Fruit fly (Drosophila melanogaster) whole organism, prepupa: ENCODE results near the gene Wee1.

Experiments used
- CG10631 ChIP-seq: fragments of 200-800 bp; sonication (Bioruptor generic); optimal IDR thresholded peaks from 2 replicates; lab custom pipeline; 2016; ENCODE audit warnings: missing biosample characterization, missing genetic modification characterization
- CG10669 ChIP-seq: fragments of 200-800 bp; sonication (Bioruptor generic); optimal IDR thresholded peaks from 3 replicates; lab custom pipeline; 2018; ENCODE audit warnings: missing biosample characterization, mild to moderate bottlenecking, missing genetic modification characterization, moderate library complexity
- CG11762 ChIP-seq: fragments of 200-800 bp; sonication (Bioruptor generic); optimal IDR thresholded peaks from 3 replicates; lab custom pipeline; 2016; ENCODE audit warnings: missing biosample characterization, missing genetic modification characterization; ENCODE audit not compliant: insufficient read depth
- CG11902 ChIP-seq: fragments of 200-800 bp; sonication (Bioruptor generic); optimal IDR thresholded peaks from 3 replicates; lab custom pipeline; 2016; ENCODE audit warnings: missing biosample characterization, missing genetic modification characterization
- CG3032 ChIP-seq: fragments of 200-800 bp; optimal IDR thresholded peaks from 2 replicates; lab custom pipeline; 2019; ENCODE audit warnings: missing biosample characterization, mild to moderate bottlenecking, missing genetic modification characterization, moderate library complexity
- CG31627 ChIP-seq: fragments of 200-800 bp; sonication (Bioruptor generic); optimal IDR thresholded peaks from 3 replicates; lab custom pipeline; 2016; ENCODE audit warnings: missing biosample characterization, missing genetic modification characterization
- CG32006 ChIP-seq: fragments of 200-800 bp; sonication (Bioruptor generic); optimal IDR thresholded peaks from 3 replicates; lab custom pipeline; 2017; ENCODE audit warnings: missing biosample characterization, mild to moderate bottlenecking, missing genetic modification characterization
- CG34406 ChIP-seq: fragments of 200-800 bp; sonication (Bioruptor generic); optimal IDR thresholded peaks from 3 replicates; lab custom pipeline; 2016; ENCODE audit warnings: missing biosample characterization, missing genetic modification characterization
- CG3919 ChIP-seq: fragments of 200-800 bp; sonication (Bioruptor generic); optimal IDR thresholded peaks from 3 replicates; lab custom pipeline; 2016; ENCODE audit warnings: missing biosample characterization, missing genetic modification characterization
- CG4318 ChIP-seq: fragments of 200-800 bp; sonication (Bioruptor generic); optimal IDR thresholded peaks from 3 replicates; lab custom pipeline; 2017; ENCODE audit warnings: missing biosample characterization, mild to moderate bottlenecking, missing genetic modification characterization
- CG6163 ChIP-seq: fragments of 200-800 bp; sonication (Bioruptor generic); IDR thresholded peaks from 3 replicates; pipeline ENCODE4 v1.3.6; 2022; ENCODE audit warnings: missing biosample characterization, missing genetic modification characterization
- CG6792 ChIP-seq: fragments of 200-800 bp; sonication (Bioruptor generic); optimal IDR thresholded peaks from 3 replicates; lab custom pipeline; 2016; ENCODE audit warnings: missing biosample characterization, missing genetic modification characterization
- CG6808 ChIP-seq: fragments of 200-800 bp; sonication (Bioruptor generic); optimal IDR thresholded peaks from 3 replicates; lab custom pipeline; 2017; ENCODE audit warnings: missing biosample characterization, missing genetic modification characterization, mild to moderate bottlenecking, moderate library complexity, missing genetic modification reagents
- CG6854 ChIP-seq: fragments of 200-800 bp; sonication (Bioruptor generic); optimal IDR thresholded peaks from 2 replicates; lab custom pipeline; 2017; ENCODE audit warnings: missing biosample characterization, mild to moderate bottlenecking, missing genetic modification characterization
- CG7368 ChIP-seq: fragments of 200-800 bp; sonication (Bioruptor generic); optimal IDR thresholded peaks from 3 replicates; lab custom pipeline; 2016; ENCODE audit warnings: missing biosample characterization, missing genetic modification characterization
- CG8119 ChIP-seq: fragments of 200-800 bp; sonication (Bioruptor generic); IDR thresholded peaks from 3 replicates; pipeline ENCODE4 v1.3.6; 2022; ENCODE audit warnings: missing biosample characterization, missing genetic modification characterization
- CG8319 ChIP-seq: fragments of 200-800 bp; sonication (Bioruptor generic); optimal IDR thresholded peaks from 3 replicates; lab custom pipeline; 2016; ENCODE audit warnings: missing biosample characterization, missing genetic modification characterization
- CG9139 ChIP-seq: fragments of 200-800 bp; sonication (Bioruptor generic); optimal IDR thresholded peaks from 3 replicates; lab custom pipeline; 2017; ENCODE audit warnings: missing biosample characterization, mild to moderate bottlenecking, missing genetic modification characterization
- Eip75B ChIP-seq: fragments of 200-800 bp; sonication (Bioruptor generic); optimal IDR thresholded peaks from 3 replicates; lab custom pipeline; 2016; ENCODE audit warnings: missing biosample characterization, missing genetic modification characterization
- Eip78C ChIP-seq: fragments of 200-800 bp; sonication (Bioruptor generic); peaks from one replicate; lab custom pipeline; 2016; ENCODE audit warnings: missing biosample characterization, missing genetic modification characterization
- Ets21C ChIP-seq: fragments of 200-800 bp; sonication (Bioruptor generic); optimal IDR thresholded peaks from 3 replicates; lab custom pipeline; 2016; ENCODE audit warnings: missing biosample characterization, missing genetic modification characterization
- Hr38 ChIP-seq: sonication (Bioruptor generic); optimal IDR thresholded peaks from 2 replicates; lab custom pipeline; 2016; ENCODE audit warnings: missing biosample characterization, missing genetic modification characterization
- Hr39 ChIP-seq: fragments of 200-800 bp; sonication (Bioruptor generic); optimal IDR thresholded peaks from 2 replicates; lab custom pipeline; 2016; ENCODE audit warnings: missing biosample characterization, missing genetic modification characterization
- Met ChIP-seq: fragments of 200-800 bp; sonication (Bioruptor generic); optimal IDR thresholded peaks from 3 replicates; lab custom pipeline; 2016; ENCODE audit warnings: missing biosample characterization, missing genetic modification characterization
- OdsH ChIP-seq: fragments of 200-800 bp; sonication (Bioruptor generic); optimal IDR thresholded peaks from 3 replicates; lab custom pipeline; 2016; ENCODE audit warnings: missing biosample characterization, missing genetic modification characterization
- Sox102F ChIP-seq: fragments of 200-800 bp; sonication (Bioruptor generic); optimal IDR thresholded peaks from 2 replicates; lab custom pipeline; 2016; ENCODE audit warnings: missing biosample characterization, mild to moderate bottlenecking, missing genetic modification characterization
- Sox14 ChIP-seq: fragments of 200-800 bp; sonication (Bioruptor generic); optimal IDR thresholded peaks from 3 replicates; lab custom pipeline; 2016; ENCODE audit warnings: missing biosample characterization, missing genetic modification characterization
- Sox15 ChIP-seq: fragments of 200-800 bp; sonication (Bioruptor generic); optimal IDR thresholded peaks from 3 replicates; lab custom pipeline; 2016; ENCODE audit warnings: missing biosample characterization, missing genetic modification characterization
- achi ChIP-seq: fragments of 200-800 bp; sonication (Bioruptor generic); optimal IDR thresholded peaks from 3 replicates; lab custom pipeline; 2016; ENCODE audit warnings: missing biosample characterization, missing genetic modification characterization
- dac ChIP-seq: fragments of 200-800 bp; sonication (Bioruptor generic); optimal IDR thresholded peaks from 2 replicates; lab custom pipeline; 2017; ENCODE audit warnings: missing biosample characterization, mild to moderate bottlenecking, missing genetic modification characterization
- dsx ChIP-seq: fragments of 200-800 bp; optimal IDR thresholded peaks from 3 replicates; lab custom pipeline; 2019; ENCODE audit warnings: missing biosample characterization, mild to moderate bottlenecking, missing genetic modification characterization, moderate library complexity; ENCODE audit not compliant: poor library complexity, severe bottlenecking
- fd59A ChIP-seq: fragments of 200-800 bp; sonication (Bioruptor generic); optimal IDR thresholded peaks from 2 replicates; lab custom pipeline; 2017; ENCODE audit warnings: missing biosample characterization, mild to moderate bottlenecking, missing genetic modification characterization, missing genetic modification reagents
- fd85E ChIP-seq: fragments of 200-800 bp; sonication (Bioruptor generic); optimal IDR thresholded peaks from 3 replicates; lab custom pipeline; 2016; ENCODE audit warnings: missing biosample characterization, missing genetic modification characterization
- fkh ChIP-seq: fragments of 200-800 bp; sonication (Bioruptor generic); optimal IDR thresholded peaks from 3 replicates; lab custom pipeline; 2017; ENCODE audit warnings: missing biosample characterization, mild to moderate bottlenecking, missing genetic modification characterization, moderate library complexity
- lz ChIP-seq: fragments of 200-800 bp; sonication (Bioruptor generic); optimal IDR thresholded peaks from 3 replicates; lab custom pipeline; 2016; ENCODE audit warnings: missing biosample characterization, missing genetic modification characterization
- net ChIP-seq: fragments of 200-800 bp; sonication (Bioruptor generic); optimal IDR thresholded peaks from 3 replicates; lab custom pipeline; 2016; ENCODE audit warnings: missing biosample characterization, missing genetic modification characterization
- pdm3 ChIP-seq: fragments of 200-800 bp; sonication (Bioruptor generic); optimal IDR thresholded peaks from 3 replicates; lab custom pipeline; 2016; ENCODE audit warnings: missing biosample characterization, missing genetic modification characterization
- vri ChIP-seq: fragments of 200-800 bp; sonication (Bioruptor generic); optimal IDR thresholded peaks from 3 replicates; lab custom pipeline; 2016; ENCODE audit warnings: missing biosample characterization, mild to moderate bottlenecking, missing genetic modification characterization

Wee1 gene

DNA sequence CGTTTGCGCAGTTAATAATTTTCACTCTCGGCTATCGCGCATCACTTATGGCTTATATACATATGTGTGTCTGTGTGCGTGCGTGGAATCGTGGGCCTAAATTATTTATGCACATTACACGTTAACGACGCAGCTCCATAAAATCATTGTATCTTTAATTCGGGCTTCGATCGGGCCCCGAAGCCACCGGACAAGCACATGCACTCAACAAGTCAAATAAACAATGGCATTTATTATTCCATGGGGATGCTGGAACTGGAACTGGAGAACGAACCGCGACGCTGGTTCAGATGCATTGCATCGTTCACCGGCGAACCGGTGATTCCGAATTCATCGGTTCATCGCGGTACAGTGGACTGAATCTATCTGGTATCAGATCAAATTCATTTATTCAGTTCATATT is 34.6 kb upstream of the Wee1 start, which contains the start of gene ihog:
Gene ihog (minus strand): TSS at position 269 of the 403 bp plus-strand sequence.
- TF ChIP-seq Hr39 (GFP tag; lab: Kevin White, UChicago) (peak; percentile 9), fd59A (no peak), Sox14 (GFP tag; lab: Kevin White, UChicago) (peak; percentile 34), CG6163 (GFP tag; lab: Robert Waterston, UW) (0 out of 3 replicates have a peak, but pooled peaks have one; percentile 20), Eip78C (GFP tag; lab: Kevin White, UChicago) (peak; percentile 80), CG6854 (GFP tag; lab: Kevin White, UChicago) (no peak), CG31627 (GFP tag; lab: Kevin White, UChicago) (no peak)
- TF ChIP-seq, all 60 proteins: peak for 4

DNA sequence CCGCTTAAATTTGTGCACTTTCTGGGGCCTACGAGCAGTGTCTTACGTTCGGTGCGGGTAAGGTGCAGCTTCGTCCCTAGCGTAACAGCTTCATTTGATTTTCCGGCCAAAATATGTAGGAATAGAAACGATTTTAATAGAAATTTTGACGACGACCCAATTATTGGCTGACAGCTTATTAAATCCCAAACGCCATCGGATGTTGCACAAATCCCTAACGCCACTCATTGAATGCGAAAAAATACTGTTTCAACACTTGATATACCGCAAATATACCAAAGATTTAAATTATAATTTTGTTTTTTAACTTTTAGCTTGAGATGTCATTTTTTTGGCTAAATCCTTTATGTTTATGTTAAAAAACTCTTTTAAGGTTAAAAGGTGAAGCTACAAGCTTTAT is 31.1 kb upstream of the Wee1 start, which contains the start of gene Fgop2:
Gene Fgop2 (minus strand): TSS at position 202 of the 400 bp plus-strand sequence.
- TF ChIP-seq CG8119 (GFP tag; lab: Robert Waterston, UW): no peak
- TF ChIP-seq CG9139 (GFP tag; lab: Kevin White, UChicago): no peak
- TF ChIP-seq fd59A: no peak
- TF ChIP-seq vri: no peak
- TF ChIP-seq Sox14 (GFP tag; lab: Kevin White, UChicago): peak; percentile 40
- TF ChIP-seq achi: peak; percentile 64
- no peak for TF ChIP-seq CG10631 (GFP tag; lab: Kevin White, UChicago)
- no peak for TF ChIP-seq CG3032 (tag; lab: Kevin White, UChicago)

DNA sequence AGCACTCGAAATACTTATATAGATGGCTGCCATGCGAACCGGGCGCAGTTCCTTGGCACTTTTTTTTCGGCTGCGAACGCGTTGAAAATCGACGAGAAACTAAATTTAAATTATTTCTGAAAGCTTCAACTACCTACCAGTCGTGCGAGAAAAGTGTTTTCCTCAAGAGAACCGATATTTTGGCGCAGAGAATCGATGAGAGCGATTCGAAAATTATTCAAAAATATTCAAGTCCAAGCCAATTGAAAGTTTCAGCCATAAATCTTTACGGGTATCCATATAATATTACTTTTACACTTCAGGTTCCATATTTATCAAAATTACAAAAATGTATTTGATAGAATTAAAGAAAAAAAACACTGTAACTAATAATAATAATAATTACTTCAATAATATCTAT is 28.8 kb upstream of the Wee1 start, which contains the start of gene CG18304:
Gene CG18304 (minus strand): TSS at position 101 of the 400 bp plus-strand sequence.
- no peak for TF ChIP-seq Hr39 (GFP tag; lab: Kevin White, UChicago)
- TF ChIP-seq, all 60 proteins: peak for 0

DNA sequence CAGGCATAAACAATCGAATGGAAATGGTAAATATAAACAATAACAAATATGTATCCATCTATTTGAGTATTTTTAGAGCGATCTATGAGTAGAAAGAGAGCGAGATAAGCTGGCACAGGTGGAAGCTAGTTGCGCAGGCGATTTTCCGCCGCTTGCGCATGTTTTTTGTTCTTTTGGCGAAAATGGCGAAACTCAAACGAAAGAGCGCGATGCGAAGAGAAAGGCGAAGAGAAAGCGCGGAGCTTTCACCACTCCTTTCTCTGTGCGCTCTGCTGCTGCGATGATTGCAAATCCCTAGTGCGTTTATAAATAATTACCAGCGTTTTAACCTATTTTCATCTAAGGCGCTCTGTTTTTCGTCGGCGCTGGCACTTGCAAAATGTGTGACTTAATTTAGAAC is 27.8 kb upstream of the Wee1 start:
- no peak for TF ChIP-seq CG9139 (GFP tag; lab: Kevin White, UChicago)
- no peak for TF ChIP-seq CG4318 (GFP tag; lab: Kevin White, UChicago)
- TF ChIP-seq CG8119 (GFP tag; lab: Robert Waterston, UW): no peak
- TF ChIP-seq CG31627 (GFP tag; lab: Kevin White, UChicago): no peak
- no peak for TF ChIP-seq dsx (GFP tag; lab: Kevin White, UChicago)
- TF ChIP-seq lz: no peak
- TF ChIP-seq CG32006 (GFP tag; lab: Kevin White, UChicago): no peak
- no peak for TF ChIP-seq CG6854 (GFP tag; lab: Kevin White, UChicago)
- TF ChIP-seq Sox102F (GFP tag; lab: Kevin White, UChicago): no peak
- TF ChIP-seq Eip75B (GFP tag; lab: Kevin White, UChicago): no peak
- no peak for TF ChIP-seq CG34406 (GFP tag; lab: Kevin White, UChicago)
- TF ChIP-seq, all 60 proteins: peak for 0

DNA sequence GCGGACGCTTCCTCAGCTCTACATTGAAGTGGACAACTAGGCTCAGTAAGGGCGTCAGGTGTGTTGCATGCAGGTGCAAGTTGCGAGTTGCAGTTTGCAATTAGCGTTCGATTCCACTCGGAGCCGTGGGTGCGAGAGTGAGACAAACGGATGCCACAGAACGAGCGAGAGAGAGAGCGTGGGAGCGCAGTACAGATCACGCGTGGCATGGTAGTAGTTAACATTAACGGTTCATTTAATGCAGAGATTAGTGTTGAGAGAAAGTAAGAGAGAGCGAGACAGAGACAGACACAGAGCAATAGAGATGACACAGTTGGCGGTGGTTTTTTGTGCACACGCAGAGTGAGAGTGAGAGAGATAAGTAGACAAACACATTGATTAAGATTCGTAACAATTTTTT is 25.8 kb upstream of the Wee1 start:
- no peak for TF ChIP-seq Ets21C
- TF ChIP-seq vri: no peak
- no peak for TF ChIP-seq fkh (GFP tag; lab: Kevin White, UChicago)
- TF ChIP-seq CG6792: no peak
- TF ChIP-seq CG11902 (GFP tag; lab: Kevin White, UChicago): no peak
- TF ChIP-seq OdsH (GFP tag; lab: Kevin White, UChicago): no peak
- no peak for TF ChIP-seq pdm3 (GFP tag; lab: Kevin White, UChicago)
- TF ChIP-seq Hr38: no peak
- no peak for TF ChIP-seq dac (GFP tag; lab: Kevin White, UChicago)
- TF ChIP-seq CG6808 (GFP tag; lab: Kevin White, UChicago): no peak
- no peak for TF ChIP-seq Sox14 (GFP tag; lab: Kevin White, UChicago)
- no peak for TF ChIP-seq CG11762 (GFP tag; lab: Kevin White, UChicago)

DNA sequence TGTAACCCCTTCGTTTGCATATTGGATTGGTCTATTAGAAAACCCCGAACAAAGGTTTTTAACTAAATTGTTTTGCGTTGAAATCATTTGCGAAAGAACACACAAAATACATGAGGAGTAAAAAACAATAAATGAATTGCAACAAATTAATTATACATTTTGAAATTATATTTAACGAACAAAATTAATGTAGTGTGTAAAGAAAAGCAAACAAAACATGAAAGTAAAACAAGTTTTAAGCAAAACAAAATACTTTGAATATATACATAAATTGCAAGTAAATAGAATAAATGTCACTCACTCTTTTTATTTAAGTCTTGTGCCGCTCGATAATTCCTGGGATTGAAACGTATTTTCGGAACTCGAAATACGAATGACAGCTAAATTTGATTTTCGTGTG is 17.9 kb upstream of the Wee1 start, which contains the start of gene CG43232:
Gene CG43232 (plus strand): TSS at position 301 of the 400 bp plus-strand sequence.
- TF ChIP-seq Ets21C (no peak), CG6808 (GFP tag; lab: Kevin White, UChicago) (no peak), net (GFP tag; lab: Kevin White, UChicago) (no peak), CG10631 (GFP tag; lab: Kevin White, UChicago) (no peak), CG34406 (GFP tag; lab: Kevin White, UChicago) (no peak), CG10669 (GFP tag; lab: Kevin White, UChicago) (no peak), CG8319 (GFP tag; lab: Kevin White, UChicago) (no peak), achi (no peak), Met (GFP tag; lab: Kevin White, UChicago) (no peak), CG3919 (GFP tag; lab: Kevin White, UChicago) (no peak), CG11762 (GFP tag; lab: Kevin White, UChicago) (no peak), CG7368 (GFP tag; lab: Kevin White, UChicago) (no peak), lz (no peak), Sox15 (no peak), fkh (GFP tag; lab: Kevin White, UChicago) (no peak), CG6854 (GFP tag; lab: Kevin White, UChicago) (no peak), fd85E (GFP tag; lab: Kevin White, UChicago) (no peak), CG32006 (GFP tag; lab: Kevin White, UChicago) (no peak)
